Fruit fly (Drosophila melanogaster) whole organism, embryonic: ENCODE measurements around the gene Sirt6.

Experiments
- Ada2b ChIP-seq: fragments of 200-800 bp; sonication (Bioruptor generic); IDR thresholded peaks from 2 replicates; pipeline ENCODE4 v1.3.6; 2022; ENCODE audit warnings: missing biosample characterization, missing genetic modification characterization
- Adf1 ChIP-seq: fragments of 200-800 bp; sonication (Bioruptor generic); IDR thresholded peaks from 2 replicates; pipeline ENCODE4 v1.3.6; 2022; ENCODE audit warnings: missing biosample characterization, missing genetic modification characterization
- Antp ChIP-seq: fragments of 200-800 bp; sonication (Bioruptor generic); optimal IDR thresholded peaks from 3 replicates; lab custom pipeline; 2016; ENCODE audit warnings: missing biosample characterization, missing genetic modification characterization
- Atf3 ChIP-seq: fragments of 200-800 bp; sonication (Bioruptor generic); optimal IDR thresholded peaks from 3 replicates; lab custom pipeline; 2016; ENCODE audit warnings: missing biosample characterization, missing genetic modification characterization
- B-H1 ChIP-seq: fragments of 200-800 bp; sonication (Bioruptor generic); IDR thresholded peaks from 3 replicates; pipeline ENCODE4 v1.3.6; 2022; ENCODE audit warnings: missing biosample characterization, missing genetic modification characterization
- CG1024 ChIP-seq: fragments of 200-800 bp; sonication (Bioruptor generic); IDR thresholded peaks from 2 replicates; pipeline ENCODE4 v1.3.6; 2022; ENCODE audit warnings: missing biosample characterization, missing genetic modification characterization
- CG12236 ChIP-seq: fragments of 200-800 bp; sonication (Bioruptor generic); optimal IDR thresholded peaks from 2 replicates; lab custom pipeline; 2016; ENCODE audit warnings: missing biosample characterization, missing genetic modification characterization
- CG15011 ChIP-seq: fragments of 200-800 bp; sonication (Bioruptor generic); optimal IDR thresholded peaks from 3 replicates; lab custom pipeline; 2018; ENCODE audit warnings: missing biosample characterization, mild to moderate bottlenecking, missing genetic modification characterization
- CG1602 ChIP-seq: fragments of 200-800 bp; sonication (Bioruptor generic); optimal IDR thresholded peaks from 3 replicates; lab custom pipeline; 2016; ENCODE audit warnings: missing biosample characterization, missing genetic modification characterization
- CG18619 ChIP-seq: fragments of 200-800 bp; sonication (Bioruptor generic); optimal IDR thresholded peaks from 3 replicates; lab custom pipeline; 2017; ENCODE audit warnings: missing biosample characterization, mild to moderate bottlenecking, missing genetic modification characterization
- CG2116 ChIP-seq: fragments of 200-800 bp; sonication (Bioruptor generic); optimal IDR thresholded peaks from 3 replicates; lab custom pipeline; 2018; ENCODE audit warnings: missing biosample characterization, mild to moderate bottlenecking, missing genetic modification characterization
- CG2129 ChIP-seq: fragments of 200-800 bp; sonication (Bioruptor generic); IDR thresholded peaks from 2 replicates; pipeline ENCODE4 v1.3.6; 2022; ENCODE audit warnings: missing biosample characterization, missing genetic modification characterization; ENCODE audit not compliant: partially characterized antibody
- CG2199 ChIP-seq: fragments of 200-800 bp; sonication (Bioruptor generic); IDR thresholded peaks from 3 replicates; pipeline ENCODE4 v1.3.6; 2022; ENCODE audit warnings: missing biosample characterization, missing genetic modification characterization
- CG2712 ChIP-seq: fragments of 200-800 bp; optimal IDR thresholded peaks from 3 replicates; lab custom pipeline; 2019; ENCODE audit warnings: missing biosample characterization, mild to moderate bottlenecking, missing genetic modification characterization, moderate library complexity
- CG33557 ChIP-seq: fragments of 200-800 bp; sonication (Bioruptor generic); optimal IDR thresholded peaks from 2 replicates; lab custom pipeline; 2019; ENCODE audit warnings: missing biosample characterization, mild to moderate bottlenecking, missing genetic modification characterization, moderate library complexity
- CG4854 ChIP-seq: fragments of 200-800 bp; sonication (Bioruptor generic); optimal IDR thresholded peaks from 2 replicates; lab custom pipeline; 2016; ENCODE audit warnings: missing biosample characterization, missing genetic modification characterization, inconsistent platforms
- CG6765 ChIP-seq: fragments of 200-800 bp; sonication (Bioruptor generic); optimal IDR thresholded peaks from 3 replicates; lab custom pipeline; 2017; ENCODE audit warnings: missing biosample characterization, mild to moderate bottlenecking, missing genetic modification characterization
- CG7357 ChIP-seq: fragments of 200-800 bp; sonication (Bioruptor generic); IDR thresholded peaks from 3 replicates; pipeline ENCODE4 v1.3.6; 2022; ENCODE audit warnings: missing biosample characterization, missing genetic modification characterization
- CG7839 ChIP-seq: fragments of 200-800 bp; sonication (Bioruptor generic); optimal IDR thresholded peaks from 3 replicates; lab custom pipeline; 2018; ENCODE audit warnings: missing biosample characterization, mild to moderate bottlenecking, missing genetic modification characterization, moderate library complexity
- CG7963 ChIP-seq: fragments of 200-800 bp; sonication (Bioruptor generic); IDR thresholded peaks from 3 replicates; pipeline ENCODE4 v1.3.6; 2022; ENCODE audit warnings: missing biosample characterization, missing genetic modification characterization; ENCODE audit not compliant: partially characterized antibody
- Deaf1 ChIP-seq: fragments of 200-800 bp; optimal IDR thresholded peaks from 3 replicates; lab custom pipeline; 2019; ENCODE audit warnings: missing biosample characterization, mild to moderate bottlenecking, missing genetic modification characterization, moderate library complexity
- Doc3 ChIP-seq: fragments of 200-800 bp; sonication (Bioruptor generic); IDR thresholded peaks from 3 replicates; pipeline ENCODE4 v1.3.6; 2022; ENCODE audit warnings: missing biosample characterization, missing genetic modification characterization; ENCODE audit not compliant: partially characterized antibody
- Drgx ChIP-seq: fragments of 200-800 bp; sonication (Bioruptor generic); IDR thresholded peaks from 2 replicates; pipeline ENCODE4 v1.3.6; 2022; ENCODE audit warnings: missing biosample characterization, missing genetic modification characterization
- Fer3 ChIP-seq: fragments of 200-800 bp; sonication (Bioruptor generic); optimal IDR thresholded peaks from 2 replicates; lab custom pipeline; 2018; ENCODE audit warnings: missing biosample characterization, mild to moderate bottlenecking, missing genetic modification characterization, moderate library complexity
- HLHmδ ChIP-seq: fragments of 200-800 bp; sonication (Bioruptor generic); optimal IDR thresholded peaks from 2 replicates; lab custom pipeline; 2018; ENCODE audit warnings: missing biosample characterization, mild to moderate bottlenecking, missing genetic modification characterization, moderate library complexity
- Hr3 ChIP-seq: fragments of 200-800 bp; sonication (Bioruptor generic); optimal IDR thresholded peaks from 3 replicates; lab custom pipeline; 2016; ENCODE audit warnings: missing biosample characterization, missing genetic modification characterization
- MESR4 ChIP-seq: fragments of 200-800 bp; sonication (Bioruptor generic); optimal IDR thresholded peaks from 2 replicates; lab custom pipeline; 2018; ENCODE audit warnings: missing biosample characterization, mild to moderate bottlenecking, missing genetic modification characterization, moderate library complexity
- NFAT ChIP-seq: fragments of 200-800 bp; sonication (Bioruptor generic); IDR thresholded peaks from 2 replicates; pipeline ENCODE4 v1.3.6; 2022; ENCODE audit warnings: missing biosample characterization, missing genetic modification characterization
- Oaz ChIP-seq: fragments of 200-800 bp; sonication (Bioruptor generic); IDR thresholded peaks from 2 replicates; pipeline ENCODE4 v1.3.6; 2022; ENCODE audit warnings: missing biosample characterization, missing genetic modification characterization
- Spps ChIP-seq: fragments of 200-800 bp; sonication (Bioruptor generic); optimal IDR thresholded peaks from 2 replicates; lab custom pipeline; 2018; ENCODE audit warnings: missing biosample characterization, mild to moderate bottlenecking, missing genetic modification characterization
- Trl ChIP-seq, 3 experiments: fragments of >200 bp in 2 of 3; fragments of 200-800 bp in 1 of 3; sonication (Bioruptor generic) in 1 of 3; optimal IDR thresholded peaks; 2 replicates in 1 of 3; 3 replicates in 2 of 3; lab custom pipeline; 2016 to 2017; ENCODE audit warnings: missing biosample characterization in 1 of 3, missing genetic modification characterization in 1 of 3
- Vsx1 ChIP-seq: fragments of 200-800 bp; sonication (Bioruptor generic); optimal IDR thresholded peaks from 2 replicates; lab custom pipeline; 2017; ENCODE audit warnings: missing biosample characterization, mild to moderate bottlenecking, missing genetic modification characterization, missing genetic modification reagents
- ab ChIP-seq: fragments of 200-800 bp; sonication (Bioruptor generic); optimal IDR thresholded peaks from 2 replicates; lab custom pipeline; 2016; ENCODE audit warnings: missing biosample characterization, missing genetic modification characterization
- al ChIP-seq: fragments of 200-800 bp; sonication (Bioruptor generic); IDR thresholded peaks from 2 replicates; pipeline ENCODE4 v1.3.6; 2022; ENCODE audit warnings: missing biosample characterization, missing genetic modification characterization
- ara ChIP-seq: fragments of 200-800 bp; sonication (Bioruptor generic); IDR thresholded peaks from 2 replicates; pipeline ENCODE4 v1.3.6; 2022; ENCODE audit warnings: missing biosample characterization, missing genetic modification characterization
- bsh ChIP-seq, 2 experiments: fragments of 200-800 bp; sonication (Bioruptor generic); optimal IDR thresholded peaks; 2 replicates each; lab custom pipeline; 2017 to 2018; ENCODE audit warnings: mild to moderate bottlenecking in 2 of 2, missing biosample characterization in 2 of 2, missing genetic modification characterization in 2 of 2, moderate library complexity in 1 of 2
- cad ChIP-seq: fragments of >200 bp; optimal IDR thresholded peaks from 2 replicates; lab custom pipeline; 2017; ENCODE audit warnings: missing biosample characterization, missing genetic modification characterization
- crc ChIP-seq: fragments of 200-800 bp; sonication (Bioruptor generic); optimal IDR thresholded peaks from 2 replicates; lab custom pipeline; 2016; ENCODE audit warnings: missing biosample characterization, missing genetic modification characterization
- h ChIP-seq: fragments of >200 bp; optimal IDR thresholded peaks from 2 replicates; lab custom pipeline; 2017
- mirr ChIP-seq: fragments of 200-800 bp; sonication (Bioruptor generic); optimal IDR thresholded peaks from 3 replicates; lab custom pipeline; 2018; ENCODE audit warnings: missing biosample characterization, mild to moderate bottlenecking, missing genetic modification characterization
- nerfin-2 ChIP-seq: fragments of 200-800 bp; sonication (Bioruptor generic); IDR thresholded peaks from 2 replicates; pipeline ENCODE4 v1.3.6; 2022; ENCODE audit warnings: missing biosample characterization, missing genetic modification characterization; ENCODE audit not compliant: partially characterized antibody
- oc ChIP-seq: fragments of 200-800 bp; sonication (Bioruptor generic); optimal IDR thresholded peaks from 2 replicates; lab custom pipeline; 2018; ENCODE audit warnings: missing biosample characterization, mild to moderate bottlenecking, missing genetic modification characterization, moderate library complexity
- phol ChIP-seq: fragments of 200-800 bp; sonication (Bioruptor generic); optimal IDR thresholded peaks from 3 replicates; lab custom pipeline; 2018; ENCODE audit warnings: missing biosample characterization, mild to moderate bottlenecking, missing genetic modification characterization, moderate library complexity
- pzg ChIP-seq: fragments of 200-800 bp; sonication (Bioruptor generic); optimal IDR thresholded peaks from 3 replicates; lab custom pipeline; 2018; ENCODE audit warnings: missing biosample characterization, mild to moderate bottlenecking, missing genetic modification characterization, moderate library complexity
- sisA ChIP-seq: fragments of 200-800 bp; sonication (Bioruptor generic); IDR thresholded peaks from 2 replicates; pipeline ENCODE4 v1.3.6; 2022; ENCODE audit warnings: missing biosample characterization, missing genetic modification characterization
- sqz ChIP-seq: fragments of 200-800 bp; sonication (Bioruptor generic); optimal IDR thresholded peaks from 3 replicates; lab custom pipeline; 2018; ENCODE audit warnings: missing biosample characterization, mild to moderate bottlenecking, missing genetic modification characterization
- trh ChIP-seq: fragments of 200-800 bp; sonication (Bioruptor generic); optimal IDR thresholded peaks from 2 replicates; lab custom pipeline; 2016; ENCODE audit warnings: missing biosample characterization, missing genetic modification characterization
- twi ChIP-seq: fragments of 200-800 bp; optimal IDR thresholded peaks from 2 replicates; lab custom pipeline; 2019; ENCODE audit warnings: missing biosample characterization, mild to moderate bottlenecking, missing genetic modification characterization, moderate library complexity
- usp ChIP-seq: fragments of >200 bp; optimal IDR thresholded peaks from 2 replicates; lab custom pipeline; 2017; ENCODE audit warnings: missing biosample characterization, missing genetic modification characterization
- zf30C ChIP-seq: fragments of 200-800 bp; sonication (Bioruptor generic); optimal IDR thresholded peaks from 3 replicates; lab custom pipeline; 2018; ENCODE audit warnings: missing biosample characterization, mild to moderate bottlenecking, missing genetic modification characterization

Gene Sirt6

dm6 chr3R:10264601-10265421, 3.2 kb upstream of the Sirt6 start (continued):
- no peak for TF ChIP-seq zf30C (GFP tag; lab: Kevin White, UChicago)
- no peak for TF ChIP-seq oc
- no peak for TF ChIP-seq CG2199 (GFP tag; lab: Robert Waterston, UW)
- TF ChIP-seq CG6765 (GFP tag; lab: Kevin White, UChicago), result peak; percentile 11
- TF ChIP-seq HLHmδ (GFP tag; lab: Kevin White, UChicago), result no peak
- no peak for TF ChIP-seq B-H1 (GFP tag; lab: Robert Waterston, UW)
- TF ChIP-seq al (GFP tag; lab: Robert Waterston, UW), result no peak
- TF ChIP-seq h (lab: Kevin White, UChicago), result no peak
- TF ChIP-seq CG7963 (GFP tag; lab: Robert Waterston, UW), result no peak
- TF ChIP-seq Trl (optimal IDR thresholded peaks at IDR 0.05; lab: Kevin White, UChicago), result peak; percentile 22 to 60
- no peak for TF ChIP-seq Trl (GFP tag; optimal IDR thresholded peaks at IDR 0.05; lab: Kevin White, UChicago)
- TF ChIP-seq Fer3 (tag; lab: Kevin White, UChicago), result no peak
- no peak for TF ChIP-seq Drgx (GFP tag; lab: Robert Waterston, UW)
- TF ChIP-seq phol (tag; lab: Kevin White, UChicago), result no peak
- no peak for TF ChIP-seq CG2116 (GFP tag; lab: Kevin White, UChicago)
- no peak for TF ChIP-seq NFAT (GFP tag; lab: Robert Waterston, UW)
- no peak for TF ChIP-seq CG2129
- no peak for TF ChIP-seq CG7357 (GFP tag; lab: Robert Waterston, UW)
- TF ChIP-seq CG15011, result no peak
- no peak for TF ChIP-seq Adf1 (GFP tag; lab: Robert Waterston, UW)
- TF ChIP-seq CG2712 (tag; lab: Kevin White, UChicago), result no peak
- TF ChIP-seq ab (GFP tag; lab: Kevin White, UChicago), result no peak
- TF ChIP-seq bsh (GFP tag; optimal IDR thresholded peaks at IDR 0.05; lab: Kevin White, UChicago), result no peak
- TF ChIP-seq CG12236 (GFP tag; lab: Kevin White, UChicago), result no peak
- TF ChIP-seq ara, result no peak
- no peak for TF ChIP-seq Hr3 (GFP tag; lab: Kevin White, UChicago)
- no peak for TF ChIP-seq Vsx1 (GFP tag; lab: Kevin White, UChicago)
- TF ChIP-seq mirr, result peak; percentile 37
- TF ChIP-seq CG33557 (GFP tag; lab: Kevin White, UChicago), result peak; percentile 18
- no peak for TF ChIP-seq CG1024 (GFP tag; lab: Robert Waterston, UW)
- TF ChIP-seq nerfin-2, result no peak
- no peak for TF ChIP-seq Ada2b (GFP tag; lab: Robert Waterston, UW)
- no peak for TF ChIP-seq Doc3 (GFP tag; lab: Robert Waterston, UW)
- no peak for TF ChIP-seq Antp (GFP tag; lab: Kevin White, UChicago)
- no peak for TF ChIP-seq sisA
- no peak for TF ChIP-seq Spps (tag; lab: Kevin White, UChicago)
- TF ChIP-seq pzg (GFP tag; lab: Kevin White, UChicago), result no peak
- TF ChIP-seq Oaz (GFP tag; lab: Robert Waterston, UW), result no peak
- TF ChIP-seq crc (GFP tag; lab: Kevin White, UChicago), result no peak
- TF ChIP-seq MESR4 (GFP tag; lab: Kevin White, UChicago), result no peak
- no peak for TF ChIP-seq CG18619 (GFP tag; lab: Kevin White, UChicago)
- TF ChIP-seq CG1602 (GFP tag; lab: Kevin White, UChicago), result no peak
- no peak for TF ChIP-seq Atf3 (GFP tag; lab: Kevin White, UChicago)
- no peak for TF ChIP-seq CG7839
- no peak for TF ChIP-seq Deaf1 (tag; lab: Kevin White, UChicago)
- peak; percentile 5 for TF ChIP-seq cad
- no peak for TF ChIP-seq trh (GFP tag; lab: Kevin White, UChicago)
- TF ChIP-seq twi (tag; lab: Kevin White, UChicago), result no peak
- peak; percentile 56 for TF ChIP-seq sqz
- no peak for TF ChIP-seq usp (GFP tag; lab: Kevin White, UChicago)
- TF ChIP-seq CG4854 (GFP tag; lab: Kevin White, UChicago), result no peak
